Worm (Caenorhabditis elegans) whole organism, L1 larva: Measurements from ENCODE around the gene egl-1.

Experiments
- C34B4.2 ChIP-seq: sonication (generic microtip); optimal IDR thresholded peaks from 2 replicates; lab custom pipeline; 2017; ENCODE audit warnings: mild to moderate bottlenecking, missing genetic modification characterization, missing compliant biosample characterization
- ama-1 ChIP-seq: fragments of 150-350 bp; optimal IDR thresholded peaks from 2 replicates; lab custom pipeline; 2014
- ceh-88 ChIP-seq: fragments of 200-800 bp; sonication (Bioruptor generic); IDR thresholded peaks from 2 replicates; pipeline ENCODE4 v1.3.6; 2022; ENCODE audit warnings: missing genetic modification characterization, missing compliant biosample characterization
- ces-1 ChIP-seq: fragments of 150-350 bp; optimal IDR thresholded peaks from 2 replicates; lab custom pipeline; 2014; ENCODE audit warnings: missing biosample characterization, missing genetic modification reagents, missing genetic modification characterization
- dpl-1 ChIP-seq, 3 experiments: fragments of 150-350 bp in 2 of 3; sonication (generic microtip) in 1 of 3; optimal IDR thresholded peaks; 2 replicates each; lab custom pipeline; 2014 to 2017; ENCODE audit warnings: missing biosample characterization in 3 of 3, missing genetic modification characterization in 3 of 3, missing genetic modification reagents in 3 of 3
- dsc-1 ChIP-seq: sonication (generic microtip); optimal IDR thresholded peaks from 2 replicates; lab custom pipeline; 2016; ENCODE audit warnings: mild to moderate bottlenecking, missing genetic modification characterization, missing compliant biosample characterization
- efl-3 ChIP-seq: fragments of 200-800 bp; sonication (Bioruptor generic); optimal IDR thresholded peaks from 2 replicates; lab custom pipeline; 2018; ENCODE audit warnings: mild to moderate bottlenecking, missing genetic modification characterization, missing compliant biosample characterization
- egl-13 ChIP-seq: sonication (generic microtip); optimal IDR thresholded peaks from 2 replicates; lab custom pipeline; 2016; ENCODE audit warnings: missing genotype, missing genetic modification reagents, missing genetic modification characterization, missing compliant biosample characterization
- ets-5 ChIP-seq: fragments of 200-800 bp; sonication (Bioruptor generic); IDR thresholded peaks from 2 replicates; pipeline ENCODE4 v1.3.6; 2022; ENCODE audit warnings: missing genetic modification characterization, missing compliant biosample characterization
- fkh-8 ChIP-seq: sonication (generic microtip); optimal IDR thresholded peaks from 2 replicates; lab custom pipeline; 2016; ENCODE audit warnings: mild to moderate bottlenecking, missing genetic modification characterization, missing compliant biosample characterization
- hpl-2 ChIP-seq: fragments of 150-350 bp; optimal IDR thresholded peaks from 2 replicates; lab custom pipeline; 2014; ENCODE audit warnings: missing biosample characterization, missing genetic modification reagents, missing genetic modification characterization
- irx-1 ChIP-seq: sonication (generic microtip); optimal IDR thresholded peaks from 2 replicates; lab custom pipeline; 2016; ENCODE audit warnings: missing genetic modification characterization, missing compliant biosample characterization
- isw-1 ChIP-seq: fragments of 200-800 bp; sonication (Bioruptor generic); IDR thresholded peaks from 2 replicates; pipeline ENCODE4 v1.3.6; 2022; ENCODE audit warnings: missing genetic modification characterization, missing compliant biosample characterization
- mdl-1 ChIP-seq, 2 experiments: fragments of 150-350 bp; optimal IDR thresholded peaks; 2 replicates each; lab custom pipeline; 2014 to 2017; ENCODE audit warnings: missing biosample characterization in 2 of 2, missing genetic modification characterization in 2 of 2, inconsistent platforms in 1 of 2
- nhr-12 ChIP-seq: sonication (generic microtip); optimal IDR thresholded peaks from 2 replicates; lab custom pipeline; 2017; ENCODE audit warnings: missing biosample characterization, missing genetic modification characterization
- nhr-20 ChIP-seq: sonication (generic microtip); optimal IDR thresholded peaks from 2 replicates; lab custom pipeline; 2016; ENCODE audit warnings: mild to moderate bottlenecking, missing genetic modification characterization, missing compliant biosample characterization
- nhr-77 ChIP-seq: fragments of 150-350 bp; optimal IDR thresholded peaks from 2 replicates; lab custom pipeline; 2014; ENCODE audit warnings: missing biosample characterization, missing genetic modification characterization
- nhr-90 ChIP-seq: sonication (generic microtip); optimal IDR thresholded peaks from 2 replicates; lab custom pipeline; 2016; ENCODE audit warnings: mild to moderate bottlenecking, missing genetic modification characterization, missing compliant biosample characterization; ENCODE audit not compliant: poor library complexity
- unc-86 ChIP-seq: sonication (generic microtip); optimal IDR thresholded peaks from 2 replicates; lab custom pipeline; 2016; ENCODE audit warnings: missing genetic modification characterization, missing compliant biosample characterization
- vab-15 ChIP-seq: sonication (generic microtip); optimal IDR thresholded peaks from 2 replicates; lab custom pipeline; 2017; ENCODE audit warnings: missing genotype, mild to moderate bottlenecking, missing genetic modification characterization, missing compliant biosample characterization
- zag-1 ChIP-seq: fragments of 150-350 bp; optimal IDR thresholded peaks from 2 replicates; lab custom pipeline; 2014; ENCODE audit warnings: missing biosample characterization, missing genetic modification characterization
- ztf-11 ChIP-seq, 2 experiments: sonication (generic microtip); optimal IDR thresholded peaks; 2 replicates each; lab custom pipeline; 2016 to 2017; ENCODE audit warnings: missing genetic modification characterization in 2 of 2, missing biosample characterization in 1 of 2, missing compliant biosample characterization in 1 of 2
- ztf-4 ChIP-seq: fragments of 150-350 bp; optimal IDR thresholded peaks from 2 replicates; lab custom pipeline; 2014; ENCODE audit warnings: missing biosample characterization, missing genetic modification characterization

egl-1 gene

DNA sequence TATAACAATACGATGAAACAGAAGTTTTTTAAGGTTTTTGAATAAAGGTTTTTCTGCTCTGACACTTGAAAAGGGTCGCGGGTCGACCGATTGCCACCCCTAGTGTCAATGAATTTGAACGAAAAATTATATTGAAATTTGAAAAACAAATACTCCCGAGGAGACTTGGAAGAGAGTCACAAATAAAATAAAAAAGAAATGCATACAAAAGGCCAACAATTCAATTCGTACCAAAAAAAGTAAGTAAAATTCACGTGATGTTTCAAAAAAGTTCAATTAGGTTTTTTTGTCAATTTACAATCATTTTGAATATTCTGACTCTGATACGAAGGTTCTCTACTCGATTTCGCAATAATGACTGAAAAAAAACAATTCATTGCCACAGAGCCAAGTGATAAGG lies 38.7 kb downstream of the egl-1 start, which contains the start of gene C15H11.1:
Gene C15H11.1 (plus strand): TSS at position 301 of the 400 bp plus-strand sequence.
- TF ChIP-seq C34B4.2 (tag; lab: Kevin White, UChicago) (no peak), nhr-12 (tag; lab: Kevin White, UChicago) (no peak), ceh-88 (GFP tag; lab: Robert Waterston, UW) (no peak), ama-1 (lab: Kevin White, UChicago) (no peak), dsc-1 (tag; lab: Kevin White, UChicago) (no peak)

DNA sequence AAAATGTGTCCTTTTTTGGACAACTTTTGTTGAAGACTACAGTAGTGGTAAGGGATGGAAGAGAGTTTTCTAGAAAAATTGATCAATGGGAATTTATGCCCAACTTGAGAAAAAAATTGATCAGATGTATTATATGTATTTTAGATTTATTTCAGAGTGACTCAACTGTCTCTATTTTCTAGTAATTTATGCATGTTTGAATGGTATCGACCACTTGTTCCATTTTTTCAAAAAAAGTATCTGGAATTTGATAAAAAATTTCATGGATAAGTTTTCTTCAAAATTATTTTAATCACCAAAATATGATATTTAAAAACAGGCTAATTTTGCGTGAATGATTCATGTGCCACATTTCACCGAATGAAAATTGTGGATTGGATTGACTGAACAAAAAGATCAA lies 40.3 kb downstream of the egl-1 start, which contains the start of gene C15H11.10:
Gene C15H11.10 (plus strand): TSS at position 301 of the 400 bp plus-strand sequence.
- TF ChIP-seq fkh-8 (tag; lab: Kevin White, UChicago): no peak
- no peak for TF ChIP-seq unc-86 (tag; lab: Kevin White, UChicago)
- no peak for TF ChIP-seq hpl-2 (GFP tag; lab: Kevin White, UChicago)
- TF ChIP-seq efl-3: no peak
- TF ChIP-seq isw-1: no peak
- TF ChIP-seq nhr-20 (tag; lab: Kevin White, UChicago): no peak
- no peak for TF ChIP-seq nhr-77 (tag; lab: Kevin White, UChicago)
- TF ChIP-seq nhr-90 (tag; lab: Kevin White, UChicago): no peak
- no peak for TF ChIP-seq ztf-4 (tag; lab: Kevin White, UChicago)
- TF ChIP-seq ztf-11 (tag; optimal IDR thresholded peaks at IDR 0.05; lab: Kevin White, UChicago): no peak
- TF ChIP-seq ets-5 (GFP tag; lab: Robert Waterston, UW): no peak
- TF ChIP-seq mdl-1 (tag; optimal IDR thresholded peaks at IDR 0.05; lab: Kevin White, UChicago): no peak
- no peak for TF ChIP-seq ces-1 (GFP tag; lab: Kevin White, UChicago)
- no peak for TF ChIP-seq zag-1 (tag; lab: Kevin White, UChicago)
- no peak for TF ChIP-seq egl-13 (tag; lab: Kevin White, UChicago)
- TF ChIP-seq dpl-1 (GFP tag; optimal IDR thresholded peaks at IDR 0.05; lab: Kevin White, UChicago): no peak
- TF ChIP-seq vab-15: no peak
- no peak for TF ChIP-seq irx-1 (tag; lab: Kevin White, UChicago)
